Fruit fly (Drosophila melanogaster): ENCODE measurements around the gene Top2.
A peak's percentile ranks its signal among the peaks of the same experiment; 100 is the strongest.

The Top2 gene

dm6 chr2L:19479249-19479984 is 26.1 kb upstream of the Top2 start (continued):
- no peak for TF ChIP-seq eve (GFP tag; optimal IDR thresholded peaks at IDR 0.05)
- TF ChIP-seq rib (GFP tag; IDR thresholded peaks at IDR 0.05), result no peak
- no peak for TF ChIP-seq CG34376 (GFP tag; optimal IDR thresholded peaks at IDR 0.05)
- TF ChIP-seq CG43689 (GFP tag; IDR thresholded peaks at IDR 0.05), result no peak
- TF ChIP-seq CG15479 (GFP tag; optimal IDR thresholded peaks at IDR 0.05), result no peak
- peak; percentile 65 for TF ChIP-seq CG4360 (GFP tag; IDR thresholded peaks at IDR 0.05)
- TF ChIP-seq Gug (GFP tag; IDR thresholded peaks at IDR 0.05), result no peak
- peak; percentile 81 for TF ChIP-seq Nf-YB (GFP tag; optimal IDR thresholded peaks at IDR 0.05)
- TF ChIP-seq CG10654 (GFP tag; optimal IDR thresholded peaks at IDR 0.05), result no peak
- TF ChIP-seq klu (GFP tag; IDR thresholded peaks at IDR 0.05), result no peak
- TF ChIP-seq Trl (optimal IDR thresholded peaks at IDR 0.05), result peak; percentile 14 to 51
- TF ChIP-seq Trl (GFP tag; optimal IDR thresholded peaks at IDR 0.05), result no peak

dm6 chr2L:19473397-19474009 is 20.2 kb upstream of the Top2 start:
- TF ChIP-seq CG3407 (GFP tag; optimal IDR thresholded peaks at IDR 0.05), result no peak
- no peak for TF ChIP-seq CG6175 (GFP tag; IDR thresholded peaks at IDR 0.05)
- no peak for TF ChIP-seq Adf1 (GFP tag; IDR thresholded peaks at IDR 0.05)
- no peak for TF ChIP-seq CG10543 (GFP tag; optimal IDR thresholded peaks at IDR 0.05)
- no peak for TF ChIP-seq cato (GFP tag; optimal IDR thresholded peaks at IDR 0.05; ENCODE audit: borderline replicate concordance)
- no peak for TF ChIP-seq Gsc (GFP tag; IDR thresholded peaks at IDR 0.05)
- no peak for TF ChIP-seq Spps (tag; optimal IDR thresholded peaks at IDR 0.05)
- no peak for TF ChIP-seq ato (GFP tag; IDR thresholded peaks at IDR 0.05; ENCODE audit: partially characterized antibody)
- no peak for TF ChIP-seq CG5953 (GFP tag; IDR thresholded peaks at IDR 0.05)
- no peak for TF ChIP-seq CG6254 (GFP tag; optimal IDR thresholded peaks at IDR 0.05)
- no peak for TF ChIP-seq Tbp (GFP tag; optimal IDR thresholded peaks at IDR 0.05)
- no peak for TF ChIP-seq ERR (GFP tag; optimal IDR thresholded peaks at IDR 0.05)
- no peak for TF ChIP-seq CG4854 (GFP tag; optimal IDR thresholded peaks at IDR 0.05)
- no peak for TF ChIP-seq corto (GFP tag; optimal IDR thresholded peaks at IDR 0.05)
- TF ChIP-seq Doc2 (GFP tag; IDR thresholded peaks at IDR 0.05), result no peak
- TF ChIP-seq jumu (GFP tag; optimal IDR thresholded peaks at IDR 0.05), result no peak
- TF ChIP-seq dysf (GFP tag; IDR thresholded peaks at IDR 0.05), result no peak

dm6 chr2L:19472256-19472655 is 19.0 kb upstream of the Top2 start:
- TF ChIP-seq Dll (GFP tag; IDR thresholded peaks at IDR 0.05; ENCODE audit: partially characterized antibody) (no peak), bab2 (GFP tag; optimal IDR thresholded peaks at IDR 0.05) (no peak), CG6254 (GFP tag; optimal IDR thresholded peaks at IDR 0.05) (no peak), CG14860 (GFP tag; IDR thresholded peaks at IDR 0.05; ENCODE audit: partially characterized antibody) (no peak), NfI (GFP tag; optimal IDR thresholded peaks at IDR 0.05) (no peak), HmgD (GFP tag; optimal IDR thresholded peaks at IDR 0.05) (no peak), CG11560 (tag; IDR thresholded peaks at IDR 0.05) (no peak), nmo (GFP tag; optimal IDR thresholded peaks at IDR 0.05) (no peak), Sox100B (GFP tag; optimal IDR thresholded peaks at IDR 0.05) (no peak), CG13775 (GFP tag; optimal IDR thresholded peaks at IDR 0.05) (no peak), CG9609 (GFP tag; optimal IDR thresholded peaks at IDR 0.05) (no peak)

All from whole organism, embryonic.